Fruit fly (Drosophila melanogaster) whole organism, wandering third instar larva: Measurements from ENCODE around the gene crm.

Source experiments
- Abd-B ChIP-seq: fragments of >200 bp; optimal IDR thresholded peaks from 2 replicates; lab custom pipeline; 2017; ENCODE audit warnings: missing biosample characterization, missing genetic modification characterization
- CG32264 ChIP-seq: fragments of 200-800 bp; sonication (Bioruptor generic); optimal IDR thresholded peaks from 2 replicates; lab custom pipeline; 2016; ENCODE audit warnings: missing biosample characterization, missing genetic modification characterization
- CG9705 ChIP-seq: fragments of 200-800 bp; sonication (Bioruptor generic); optimal IDR thresholded peaks from 2 replicates; lab custom pipeline; 2018; ENCODE audit warnings: missing biosample characterization, mild to moderate bottlenecking, missing genetic modification characterization
- CrebA ChIP-seq: fragments of 200-800 bp; sonication (Bioruptor generic); optimal IDR thresholded peaks from 2 replicates; lab custom pipeline; 2016; ENCODE audit warnings: missing biosample characterization, mild to moderate bottlenecking, missing genetic modification characterization, borderline replicate concordance
- Dfd ChIP-seq: fragments of >200 bp; optimal IDR thresholded peaks from 2 replicates; lab custom pipeline; 2017; ENCODE audit warnings: missing biosample characterization, missing genetic modification characterization
- Dif ChIP-seq: fragments of 200-275, 200-300 bp; sonication (Bioruptor generic); optimal IDR thresholded peaks from 2 replicates; lab custom pipeline; 2018; ENCODE audit warnings: missing biosample characterization, missing genetic modification characterization; ENCODE audit not compliant: partially characterized antibody
- GATAd ChIP-seq: sonication (Bioruptor generic); optimal IDR thresholded peaks from 2 replicates; lab custom pipeline; 2016; ENCODE audit warnings: missing biosample characterization, missing genetic modification characterization
- HLH106 ChIP-seq: fragments of 200-800 bp; optimal IDR thresholded peaks from 3 replicates; lab custom pipeline; 2019; ENCODE audit warnings: missing biosample characterization, mild to moderate bottlenecking, missing genetic modification characterization, moderate library complexity
- Hnf4 ChIP-seq: fragments of 200-800 bp; sonication (Bioruptor generic); optimal IDR thresholded peaks from 2 replicates; lab custom pipeline; 2016; ENCODE audit warnings: missing biosample characterization, mild to moderate bottlenecking, missing genetic modification characterization
- Hr78 ChIP-seq: fragments of >200 bp; optimal IDR thresholded peaks from 2 replicates; lab custom pipeline; 2017; ENCODE audit warnings: missing biosample characterization, missing genetic modification characterization
- Hr83 ChIP-seq: fragments of 200-300 bp; sonication (Bioruptor generic); optimal IDR thresholded peaks from 2 replicates; lab custom pipeline; 2016; ENCODE audit warnings: missing biosample characterization, mild to moderate bottlenecking, missing genetic modification characterization, moderate library complexity; ENCODE audit not compliant: poor library complexity, severe bottlenecking
- Jra ChIP-seq: sonication (Bioruptor generic); optimal IDR thresholded peaks from 2 replicates; lab custom pipeline; 2016; ENCODE audit warnings: missing biosample characterization, missing genetic modification characterization
- Mio ChIP-seq: sonication (Bioruptor generic); optimal IDR thresholded peaks from 2 replicates; lab custom pipeline; 2016; ENCODE audit warnings: missing biosample characterization, missing genetic modification characterization
- Myc ChIP-seq: fragments of >200 bp; optimal IDR thresholded peaks from 2 replicates; lab custom pipeline; 2017
- N ChIP-seq: fragments of >200 bp; optimal IDR thresholded peaks from 2 replicates; lab custom pipeline; 2018; ENCODE audit warnings: missing biosample characterization, missing external identifiers, missing genetic modification characterization
- OdsH ChIP-seq: fragments of 200-800 bp; sonication (Bioruptor generic); optimal IDR thresholded peaks from 2 replicates; lab custom pipeline; 2016; ENCODE audit warnings: missing biosample characterization, mild to moderate bottlenecking, missing genetic modification characterization
- Rel ChIP-seq, 2 experiments: fragments of 200-800 bp; sonication (Bioruptor generic) in 1 of 2; optimal IDR thresholded peaks; 2 replicates in 1 of 2; 3 replicates in 1 of 2; lab custom pipeline; 2016 to 2019; ENCODE audit warnings: mild to moderate bottlenecking in 2 of 2, missing biosample characterization in 2 of 2, missing genetic modification characterization in 2 of 2, moderate library complexity in 1 of 2
- Sp1 ChIP-seq: fragments of 200-800 bp; sonication (Bioruptor generic); optimal IDR thresholded peaks from 3 replicates; lab custom pipeline; 2019; ENCODE audit warnings: missing biosample characterization, mild to moderate bottlenecking, missing genetic modification characterization, moderate library complexity
- Vsx2 ChIP-seq: fragments of 200-300, 225-300 bp; sonication (Bioruptor generic); optimal IDR thresholded peaks from 2 replicates; lab custom pipeline; 2018; ENCODE audit warnings: missing biosample characterization, missing genetic modification characterization; ENCODE audit not compliant: partially characterized antibody
- br ChIP-seq: fragments of 200-800 bp; sonication (Bioruptor generic); optimal IDR thresholded peaks from 2 replicates; lab custom pipeline; 2016; ENCODE audit warnings: missing biosample characterization, missing genetic modification characterization
- brk ChIP-seq: fragments of 200-800 bp; sonication (Bioruptor generic); optimal IDR thresholded peaks from 2 replicates; lab custom pipeline; 2016; ENCODE audit warnings: missing biosample characterization, mild to moderate bottlenecking, missing genetic modification characterization
- dl ChIP-seq, 2 experiments: fragments of 175-275, 200-275 bp in 1 of 2; fragments of 200-275 bp in 1 of 2; sonication (Bioruptor generic); optimal IDR thresholded peaks; lab custom pipeline; 2018; ENCODE audit warnings: mild to moderate bottlenecking in 2 of 2, missing biosample characterization in 2 of 2, missing genetic modification characterization in 2 of 2, moderate library complexity in 2 of 2; ENCODE audit not compliant: partially characterized antibody in 2 of 2, insufficient read depth in 1 of 2
- dmrt93B ChIP-seq: fragments of 200-800 bp; sonication (Bioruptor generic); optimal IDR thresholded peaks from 2 replicates; lab custom pipeline; 2018; ENCODE audit warnings: missing biosample characterization, mild to moderate bottlenecking, missing genetic modification characterization
- dsf ChIP-seq: sonication (Bioruptor generic); optimal IDR thresholded peaks from 2 replicates; lab custom pipeline; 2016; ENCODE audit warnings: missing biosample characterization, missing genetic modification characterization, borderline replicate concordance
- ey ChIP-seq: fragments of 200-800 bp; sonication (Bioruptor generic); optimal IDR thresholded peaks from 2 replicates; lab custom pipeline; 2016; ENCODE audit warnings: missing biosample characterization, missing genetic modification characterization
- foxo ChIP-seq, 2 experiments: fragments of 200-800 bp; sonication (Bioruptor generic); optimal IDR thresholded peaks; 2 replicates in 1 of 2; 3 replicates in 1 of 2; lab custom pipeline; 2016 to 2017; ENCODE audit warnings: missing biosample characterization in 2 of 2, missing genetic modification characterization in 2 of 2
- fru ChIP-seq: fragments of 200-800 bp; sonication (Bioruptor generic); optimal IDR thresholded peaks from 3 replicates; lab custom pipeline; 2016; ENCODE audit warnings: missing biosample characterization, mild to moderate bottlenecking, missing genetic modification characterization
- h ChIP-seq: fragments of 200-800 bp; sonication (Bioruptor generic); optimal IDR thresholded peaks from 3 replicates; lab custom pipeline; 2016; ENCODE audit warnings: missing biosample characterization, mild to moderate bottlenecking, missing genetic modification characterization
- jim ChIP-seq: fragments of 175-275, 200-325 bp; sonication (Bioruptor generic); optimal IDR thresholded peaks from 2 replicates; lab custom pipeline; 2016; ENCODE audit warnings: missing biosample characterization, mild to moderate bottlenecking, missing genetic modification characterization
- lola ChIP-seq: fragments of >200 bp; optimal IDR thresholded peaks from 2 replicates; lab custom pipeline; 2017; ENCODE audit warnings: missing biosample characterization, missing genetic modification characterization
- pan ChIP-seq: fragments of >200 bp; optimal IDR thresholded peaks from 2 replicates; lab custom pipeline; 2017
- psq ChIP-seq: fragments of 200-800 bp; sonication (Bioruptor generic); optimal IDR thresholded peaks from 3 replicates; lab custom pipeline; 2017; ENCODE audit warnings: missing biosample characterization, mild to moderate bottlenecking, missing genetic modification characterization, moderate library complexity
- rgr ChIP-seq: fragments of 200-800 bp; sonication (Bioruptor generic); optimal IDR thresholded peaks from 3 replicates; lab custom pipeline; 2016; ENCODE audit warnings: missing biosample characterization, mild to moderate bottlenecking, missing genetic modification characterization
- sage ChIP-seq: fragments of 200-800 bp; sonication (Bioruptor generic); optimal IDR thresholded peaks from 2 replicates; lab custom pipeline; 2016; ENCODE audit warnings: missing biosample characterization, mild to moderate bottlenecking, missing genetic modification characterization
- sv ChIP-seq: fragments of 200-800 bp; sonication (Bioruptor generic); optimal IDR thresholded peaks from 3 replicates; lab custom pipeline; 2016; ENCODE audit warnings: missing biosample characterization, missing genetic modification characterization
- tai ChIP-seq: sonication (Bioruptor generic); optimal IDR thresholded peaks from 2 replicates; lab custom pipeline; 2016; ENCODE audit warnings: missing biosample characterization, missing genetic modification characterization
- usp ChIP-seq: fragments of >200 bp; optimal IDR thresholded peaks from 2 replicates; lab custom pipeline; 2017; ENCODE audit warnings: missing biosample characterization, missing genetic modification characterization
- woc ChIP-seq: sonication (Bioruptor generic); optimal IDR thresholded peaks from 2 replicates; lab custom pipeline; 2016; ENCODE audit warnings: missing biosample characterization, mild to moderate bottlenecking, missing genetic modification characterization

Gene crm

DNA sequence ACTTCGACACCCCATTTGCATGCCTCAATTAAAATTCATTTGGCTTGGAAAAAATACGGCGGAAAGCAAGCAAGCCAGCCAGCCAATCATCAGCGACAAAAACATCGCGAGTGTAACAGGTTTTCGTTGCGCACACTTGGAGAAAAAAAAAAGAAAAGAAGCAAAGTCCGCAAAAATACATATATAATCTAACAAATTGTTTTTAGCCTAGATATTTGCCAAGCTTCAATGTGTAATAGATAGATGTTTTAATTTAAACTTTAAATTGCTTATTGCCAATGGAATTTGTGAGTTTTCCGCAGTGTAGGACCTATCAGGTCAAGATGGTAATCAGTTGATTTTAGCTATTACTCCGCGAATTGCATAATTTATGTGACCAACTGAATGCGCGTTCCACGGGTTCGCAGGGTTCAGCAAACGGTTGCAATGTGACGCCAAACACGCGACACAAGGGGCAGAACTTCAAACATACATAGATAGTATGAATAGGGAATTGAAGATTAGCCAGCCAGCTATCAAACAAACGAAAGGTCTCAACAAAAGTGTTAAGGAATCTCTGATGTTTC is 48.1 kb upstream of the crm start:
- no peak for TF ChIP-seq dl (GFP tag; optimal IDR thresholded peaks at IDR 0.05; lab: Kevin White, UChicago; ENCODE audit: insufficient read depth in 1 of 2, partially characterized antibody in 2 of 2)
- TF ChIP-seq Rel (GFP tag; optimal IDR thresholded peaks at IDR 0.05; lab: Kevin White, UChicago): peak; percentile 67
- peak; percentile 19 for TF ChIP-seq Rel (tag; optimal IDR thresholded peaks at IDR 0.05; lab: Kevin White, UChicago)
- peak; percentile 95 for TF ChIP-seq h (GFP tag; lab: Kevin White, UChicago)
- no peak for TF ChIP-seq Myc
- TF ChIP-seq Mio (GFP tag; lab: Kevin White, UChicago): peak; percentile 65
- peak; percentile 77 for TF ChIP-seq Sp1
- peak; percentile 94 for TF ChIP-seq rgr (GFP tag; lab: Kevin White, UChicago)
- TF ChIP-seq foxo (GFP tag; optimal IDR thresholded peaks at IDR 0.05; lab: Kevin White, UChicago): peak; percentile 80 to 95
- TF ChIP-seq GATAd (GFP tag; lab: Kevin White, UChicago): peak; percentile 18
- no peak for TF ChIP-seq pan (lab: Kevin White, UChicago)
- peak; percentile 75 for TF ChIP-seq sv (GFP tag; lab: Kevin White, UChicago)
- TF ChIP-seq HLH106 (tag; lab: Kevin White, UChicago): peak; percentile 86
- no peak for TF ChIP-seq Dif
- peak; percentile 71 for TF ChIP-seq dsf (GFP tag; lab: Kevin White, UChicago)
- no peak for TF ChIP-seq Dfd (GFP tag; lab: Kevin White, UChicago)
- peak; percentile 84 for TF ChIP-seq tai
- TF ChIP-seq jim: peak; percentile 14
- TF ChIP-seq br (GFP tag; lab: Kevin White, UChicago): peak; percentile 89
- peak; percentile 90 for TF ChIP-seq OdsH (GFP tag; lab: Kevin White, UChicago)
- peak; percentile 72 for TF ChIP-seq CG9705 (GFP tag; lab: Kevin White, UChicago)
- no peak for TF ChIP-seq N (GFP tag; lab: Kevin White, UChicago)
- peak; percentile 80 for TF ChIP-seq Jra (GFP tag; lab: Kevin White, UChicago)
- TF ChIP-seq Hnf4: peak; percentile 91
- TF ChIP-seq CG32264: peak; percentile 87
- TF ChIP-seq Vsx2 (GFP tag; lab: Kevin White, UChicago): no peak
- peak; percentile 85 for TF ChIP-seq dmrt93B (GFP tag; lab: Kevin White, UChicago)
- no peak for TF ChIP-seq Hr83 (GFP tag; lab: Kevin White, UChicago)
- no peak for TF ChIP-seq Hr78
- TF ChIP-seq sage (GFP tag; lab: Kevin White, UChicago): peak; percentile 86
- peak; percentile 92 for TF ChIP-seq ey (GFP tag; lab: Kevin White, UChicago)
- peak; percentile 72 for TF ChIP-seq psq (GFP tag; lab: Kevin White, UChicago)
- no peak for TF ChIP-seq usp
- no peak for TF ChIP-seq Abd-B (GFP tag; lab: Kevin White, UChicago)
- TF ChIP-seq brk (GFP tag; lab: Kevin White, UChicago): peak; percentile 77
- TF ChIP-seq CrebA (GFP tag; lab: Kevin White, UChicago): peak; percentile 34
- peak; percentile 94 for TF ChIP-seq fru (GFP tag; lab: Kevin White, UChicago)
- peak; percentile 71 for TF ChIP-seq woc (GFP tag; lab: Kevin White, UChicago)
- TF ChIP-seq lola (GFP tag; lab: Kevin White, UChicago): no peak

DNA sequence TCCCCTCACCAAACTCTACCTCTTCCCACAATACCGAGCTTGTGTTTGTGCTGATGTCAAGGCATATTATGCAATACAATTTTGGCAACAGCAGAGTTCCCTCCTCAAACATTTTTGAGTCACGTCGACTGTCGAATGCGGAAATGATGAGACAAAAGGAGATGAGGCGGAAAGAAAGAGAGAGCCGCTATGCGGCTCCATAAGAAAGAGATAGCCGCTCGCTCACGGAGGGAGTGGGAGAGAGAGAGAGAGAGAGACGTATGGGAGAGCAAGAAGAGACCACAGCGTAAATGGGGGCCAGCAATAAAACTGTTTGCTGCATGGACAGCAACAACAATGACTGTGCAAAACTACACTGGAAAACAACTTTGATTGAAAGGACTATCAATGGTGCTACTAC is 26.9 kb upstream of the crm start:
- no peak for TF ChIP-seq CG32264
- no peak for TF ChIP-seq fru (GFP tag; lab: Kevin White, UChicago)
- no peak for TF ChIP-seq Jra (GFP tag; lab: Kevin White, UChicago)
- TF ChIP-seq usp: no peak
- TF ChIP-seq rgr (GFP tag; lab: Kevin White, UChicago): no peak

DNA sequence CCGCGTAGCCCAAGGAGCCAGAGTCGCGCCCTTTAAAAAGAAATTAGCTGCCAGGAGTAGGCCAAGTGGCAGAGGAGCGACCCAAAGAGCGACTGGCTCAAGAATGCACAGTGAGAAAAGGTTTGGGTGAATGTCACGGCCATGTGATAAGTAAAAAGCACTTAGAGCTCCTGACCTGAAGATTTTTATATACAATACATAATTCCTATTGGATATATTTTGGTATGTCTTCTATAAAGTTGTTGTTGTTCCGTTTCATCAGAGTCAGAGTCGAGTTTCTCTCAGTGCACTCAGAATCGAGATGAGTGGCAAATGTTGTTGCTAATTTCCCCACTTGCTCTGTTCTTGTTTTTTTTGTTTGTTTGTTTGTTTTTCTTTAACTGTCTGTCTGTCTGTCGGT is 22.6 kb upstream of the crm start:
- no peak for TF ChIP-seq Abd-B (GFP tag; lab: Kevin White, UChicago)
- no peak for TF ChIP-seq h (GFP tag; lab: Kevin White, UChicago)
- TF ChIP-seq Vsx2 (GFP tag; lab: Kevin White, UChicago): no peak
- no peak for TF ChIP-seq dsf (GFP tag; lab: Kevin White, UChicago)
- no peak for TF ChIP-seq Hr83 (GFP tag; lab: Kevin White, UChicago)
- no peak for TF ChIP-seq brk (GFP tag; lab: Kevin White, UChicago)
- no peak for TF ChIP-seq fru (GFP tag; lab: Kevin White, UChicago)
- no peak for TF ChIP-seq lola (GFP tag; lab: Kevin White, UChicago)
- TF ChIP-seq Myc: no peak
- no peak for TF ChIP-seq tai
- TF ChIP-seq CG9705 (GFP tag; lab: Kevin White, UChicago): no peak
- no peak for TF ChIP-seq sage (GFP tag; lab: Kevin White, UChicago)
- TF ChIP-seq sv (GFP tag; lab: Kevin White, UChicago): no peak
- no peak for TF ChIP-seq dl (GFP tag; optimal IDR thresholded peaks at IDR 0.05; lab: Kevin White, UChicago; ENCODE audit: insufficient read depth in 1 of 2, partially characterized antibody in 2 of 2)
- no peak for TF ChIP-seq Sp1
- no peak for TF ChIP-seq Mio (GFP tag; lab: Kevin White, UChicago)
